Worm (Caenorhabditis elegans) whole organism, mixed stage, embryonic: Measurements from ENCODE around the gene C07A9.13.

Source experiments
- bed-3 ChIP-seq: fragments of 200-800 bp; sonication (Bioruptor generic); optimal IDR thresholded peaks from 3 replicates; lab custom pipeline; 2018; ENCODE audit warnings: mild to moderate bottlenecking, missing genetic modification characterization, moderate library complexity, missing compliant biosample characterization
- nhr-12 ChIP-seq: fragments of 150-350 bp; optimal IDR thresholded peaks from 2 replicates; lab custom pipeline; 2014; ENCODE audit warnings: missing biosample characterization, missing genetic modification characterization
- nhr-76 ChIP-seq: sonication (generic microtip); optimal IDR thresholded peaks from 2 replicates; lab custom pipeline; 2017; ENCODE audit warnings: missing biosample characterization, missing genetic modification characterization
- pha-4 ChIP-seq: fragments of 150-350 bp; optimal IDR thresholded peaks from 2 replicates; lab custom pipeline; 2018; ENCODE audit warnings: missing biosample characterization, missing genetic modification reagents, missing genetic modification characterization
- snpc-4 ChIP-seq: fragments of 150-350 bp; optimal IDR thresholded peaks from 2 replicates; lab custom pipeline; 2014; ENCODE audit warnings: missing biosample characterization, missing genetic modification characterization
- ztf-11 ChIP-seq: fragments of 150-350 bp; optimal IDR thresholded peaks from 2 replicates; lab custom pipeline; 2014; ENCODE audit warnings: missing biosample characterization, missing genetic modification characterization

ce11 chrIII:9711163-9711562, 30.1 kb upstream of the C07A9.13 start:
- TF ChIP-seq ztf-11 (tag; lab: Kevin White, UChicago) (no peak), pha-4 (tag; lab: Kevin White, UChicago) (no peak), snpc-4 (tag; lab: Kevin White, UChicago) (no peak), bed-3 (GFP tag; lab: Kevin White, UChicago) (no peak), nhr-12 (tag; lab: Kevin White, UChicago) (no peak), nhr-76 (tag; lab: Kevin White, UChicago) (no peak)
